Fruit fly (Drosophila melanogaster) whole organism, adult: Measurements from ENCODE around the gene Vlet.
A peak's percentile ranks its signal among the peaks of the same experiment; 100 is the strongest.

Source experiments
- CG11617 ChIP-seq: fragments of 200-800 bp; sonication (Bioruptor generic); optimal IDR thresholded peaks from 2 replicates; lab custom pipeline; 2017; ENCODE audit warnings: mild to moderate bottlenecking, missing biosample characterization, missing genetic modification reagents, missing genetic modification characterization
- CG12768 ChIP-seq: fragments of 200-800 bp; sonication (Bioruptor generic); optimal IDR thresholded peaks from 2 replicates; lab custom pipeline; 2017; ENCODE audit warnings: missing biosample characterization, missing genetic modification characterization, mild to moderate bottlenecking, moderate library complexity, missing genetic modification reagents
- CG14711 ChIP-seq: fragments of 200-800 bp; sonication (Bioruptor generic); optimal IDR thresholded peaks from 2 replicates; lab custom pipeline; 2018; ENCODE audit warnings: missing biosample characterization, mild to moderate bottlenecking, missing genetic modification characterization, moderate library complexity
- CG1620 ChIP-seq: fragments of 200-800 bp; sonication (Bioruptor generic); optimal IDR thresholded peaks from 2 replicates; lab custom pipeline; 2016; ENCODE audit warnings: missing biosample characterization, missing genetic modification characterization
- CG33017 ChIP-seq: fragments of 200-800 bp; sonication (Bioruptor generic); optimal IDR thresholded peaks from 2 replicates; lab custom pipeline; 2018; ENCODE audit warnings: missing biosample characterization, mild to moderate bottlenecking, missing genetic modification characterization, moderate library complexity
- CG5204 ChIP-seq: fragments of 200-800 bp; sonication (Bioruptor generic); optimal IDR thresholded peaks from 2 replicates; lab custom pipeline; 2016; ENCODE audit warnings: missing biosample characterization, missing genetic modification characterization
- CG7045 ChIP-seq: fragments of 200-800 bp; sonication (Bioruptor generic); optimal IDR thresholded peaks from 2 replicates; lab custom pipeline; 2017; ENCODE audit warnings: missing biosample characterization, mild to moderate bottlenecking, missing genetic modification characterization
- CG7101 ChIP-seq: fragments of 200-800 bp; sonication (Bioruptor generic); optimal IDR thresholded peaks from 2 replicates; lab custom pipeline; 2018; ENCODE audit warnings: missing biosample characterization, mild to moderate bottlenecking, missing genetic modification characterization, moderate library complexity
- Clk ChIP-seq: fragments of 200-800 bp; sonication (Bioruptor generic); optimal IDR thresholded peaks from 2 replicates; lab custom pipeline; 2017; ENCODE audit warnings: missing biosample characterization, missing genetic modification characterization
- Crg-1 ChIP-seq: fragments of 200-800 bp; sonication (Bioruptor generic); optimal IDR thresholded peaks from 2 replicates; lab custom pipeline; 2016; ENCODE audit warnings: missing biosample characterization, missing genetic modification characterization
- Hr96 ChIP-seq: fragments of 200-800 bp; sonication (Bioruptor generic); optimal IDR thresholded peaks from 2 replicates; lab custom pipeline; 2016; ENCODE audit warnings: missing biosample characterization, missing genetic modification characterization
- Mnt ChIP-seq: fragments of 200-800 bp; sonication (Bioruptor generic); optimal IDR thresholded peaks from 2 replicates; lab custom pipeline; 2016; ENCODE audit warnings: missing biosample characterization, mild to moderate bottlenecking, missing genetic modification characterization
- bab1 ChIP-seq: fragments of 200-800 bp; sonication (Bioruptor generic); optimal IDR thresholded peaks from 3 replicates; lab custom pipeline; 2019; ENCODE audit warnings: missing biosample characterization, mild to moderate bottlenecking, missing genetic modification characterization, moderate library complexity
- cic ChIP-seq: fragments of 200-800 bp; sonication (Bioruptor generic); optimal IDR thresholded peaks from 2 replicates; lab custom pipeline; 2017; ENCODE audit warnings: missing biosample characterization, mild to moderate bottlenecking, missing genetic modification characterization, moderate library complexity
- cnc ChIP-seq, 2 experiments: fragments of >200 bp; optimal IDR thresholded peaks; 2 replicates each; lab custom pipeline; 2017
- kay ChIP-seq: fragments of 200-800 bp; sonication (Bioruptor generic); peaks from one replicate; lab custom pipeline; 2016; ENCODE audit warnings: missing biosample characterization, missing genetic modification characterization, borderline replicate concordance
- ovo ChIP-seq: fragments of 200-800 bp; sonication (Bioruptor generic); optimal IDR thresholded peaks from 2 replicates; lab custom pipeline; 2016; ENCODE audit warnings: missing biosample characterization, missing genetic modification characterization
- pad ChIP-seq: fragments of 200-800 bp; sonication (Bioruptor generic); optimal IDR thresholded peaks from 3 replicates; lab custom pipeline; 2017; ENCODE audit warnings: missing biosample characterization, missing genetic modification characterization, mild to moderate bottlenecking, moderate library complexity, missing genetic modification reagents
- tj ChIP-seq: fragments of 200-800 bp; sonication (Bioruptor generic); optimal IDR thresholded peaks from 3 replicates; lab custom pipeline; 2017; ENCODE audit warnings: missing biosample characterization, mild to moderate bottlenecking, missing genetic modification characterization, moderate library complexity
- toe ChIP-seq: fragments of 200-800 bp; sonication (Bioruptor generic); optimal IDR thresholded peaks from 2 replicates; lab custom pipeline; 2016; ENCODE audit warnings: missing biosample characterization, missing genetic modification characterization

The Vlet gene

dm6 chrX:11715263-11715659, 36.9 kb upstream of the Vlet start, which contains the start of gene Amun:
Gene Amun (minus strand): TSS chrX:11715565.
- peak; percentile 48 for TF ChIP-seq bab1 (GFP tag; lab: Kevin White, UChicago)
- no peak for TF ChIP-seq Mnt (GFP tag; lab: Kevin White, UChicago)
- TF ChIP-seq tj (GFP tag; lab: Kevin White, UChicago), result peak; percentile 67
- TF ChIP-seq CG5204 (GFP tag; lab: Kevin White, UChicago), result no peak
- no peak for TF ChIP-seq ovo (GFP tag; lab: Kevin White, UChicago)
- peak; percentile 46 for TF ChIP-seq CG14711
- TF ChIP-seq CG33017 (tag; lab: Kevin White, UChicago), result peak; percentile 15
- TF ChIP-seq pad, result no peak
- peak; percentile 72 for TF ChIP-seq CG1620 (GFP tag; lab: Kevin White, UChicago)
- TF ChIP-seq Crg-1 (GFP tag; lab: Kevin White, UChicago), result peak; percentile 69
- peak; percentile 48 for TF ChIP-seq CG7101 (tag; lab: Kevin White, UChicago)
- peak; percentile 39 for TF ChIP-seq Hr96 (GFP tag; lab: Kevin White, UChicago)
- TF ChIP-seq toe (GFP tag; lab: Kevin White, UChicago), result peak; percentile 27

DNA sequence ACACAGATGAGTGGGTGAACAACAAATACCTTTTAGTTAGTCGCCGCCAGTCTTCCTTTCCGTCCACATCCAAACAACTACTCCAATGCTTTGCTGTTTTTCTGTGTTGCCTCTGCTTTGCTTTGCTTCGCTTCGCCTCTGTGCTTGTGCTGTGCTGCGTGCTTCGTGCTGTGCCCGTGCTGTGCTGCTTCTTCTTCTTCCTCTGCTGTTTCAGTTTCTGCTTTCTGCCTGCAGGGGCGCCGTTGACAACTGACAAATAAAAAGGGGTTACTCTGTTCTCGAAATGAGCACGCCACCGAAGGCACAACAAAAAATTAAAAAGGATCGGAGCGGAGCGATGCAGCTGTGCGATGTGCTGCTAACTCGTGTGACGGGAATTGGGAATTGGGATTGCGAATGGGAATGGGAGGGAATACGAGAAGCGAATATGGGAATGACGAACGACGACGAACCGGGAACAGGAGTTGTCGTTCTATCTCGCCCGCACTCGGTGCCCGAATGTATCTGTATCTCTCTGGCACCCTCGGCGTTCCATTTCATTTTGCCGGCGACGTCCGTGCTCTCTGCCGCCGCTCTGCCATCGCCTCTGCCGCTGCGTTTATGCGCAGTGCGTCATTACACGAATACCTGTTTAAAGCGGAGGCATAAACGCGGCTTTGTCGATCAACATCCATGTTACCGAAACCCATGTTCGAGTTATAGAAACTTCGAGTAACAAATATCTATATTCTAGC, 36.3 kb upstream of the Vlet start:
- no peak for TF ChIP-seq cnc (optimal IDR thresholded peaks at IDR 0.05; lab: Kevin White, UChicago)
- TF ChIP-seq tj (GFP tag; lab: Kevin White, UChicago), result peak; percentile 75
- TF ChIP-seq cic (GFP tag; lab: Kevin White, UChicago), result no peak
- TF ChIP-seq CG1620 (GFP tag; lab: Kevin White, UChicago), result peak; percentile 17
- no peak for TF ChIP-seq Clk (GFP tag; lab: Kevin White, UChicago)
- TF ChIP-seq Mnt (GFP tag; lab: Kevin White, UChicago), result peak; percentile 46
- peak; percentile 7 for TF ChIP-seq CG11617 (GFP tag; lab: Kevin White, UChicago)
- TF ChIP-seq CG7101 (tag; lab: Kevin White, UChicago), result peak; percentile 41
- peak; percentile 35 for TF ChIP-seq CG14711
- TF ChIP-seq bab1 (GFP tag; lab: Kevin White, UChicago), result peak; percentile 74

DNA sequence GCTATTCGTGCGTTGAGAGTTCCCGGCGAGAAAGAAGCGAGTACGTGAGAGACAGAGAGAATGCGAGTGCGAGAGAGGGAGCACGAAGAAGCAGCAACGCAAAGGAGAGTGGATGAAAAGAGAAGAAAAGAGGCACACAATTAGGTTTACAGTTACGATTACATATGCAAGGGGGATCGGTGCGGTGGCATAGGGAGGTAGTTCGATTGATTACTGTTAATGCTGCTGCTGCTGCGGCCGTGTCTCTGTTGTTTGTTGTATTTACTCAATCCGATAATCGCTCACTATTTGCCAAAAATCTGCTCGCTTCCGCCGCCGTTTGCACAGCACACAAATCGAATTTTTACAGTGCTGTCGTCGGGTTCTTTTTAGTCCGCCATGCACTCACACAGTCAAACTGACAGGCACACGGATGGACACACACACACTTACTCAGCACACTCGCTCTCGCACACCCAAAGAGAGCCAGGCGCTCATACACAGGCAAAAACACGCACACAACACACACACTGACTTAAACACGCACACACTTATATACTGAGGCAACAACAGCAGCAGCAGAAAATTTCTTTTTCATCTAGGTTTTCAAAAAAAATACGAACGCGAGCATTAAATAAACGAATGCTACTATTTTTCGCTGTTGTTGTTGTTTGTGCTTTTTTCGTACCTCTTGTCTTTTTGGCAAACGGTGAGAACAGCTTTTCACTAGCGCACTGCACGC, 35.6 kb upstream of the Vlet start:
- no peak for TF ChIP-seq CG5204 (GFP tag; lab: Kevin White, UChicago)
- peak; percentile 2 for TF ChIP-seq CG7101 (tag; lab: Kevin White, UChicago)
- no peak for TF ChIP-seq Clk (GFP tag; lab: Kevin White, UChicago)
- TF ChIP-seq kay (GFP tag; lab: Kevin White, UChicago), result no peak
- no peak for TF ChIP-seq toe (GFP tag; lab: Kevin White, UChicago)
- peak; percentile 26 for TF ChIP-seq CG12768 (GFP tag; lab: Kevin White, UChicago)
- no peak for TF ChIP-seq cnc (optimal IDR thresholded peaks at IDR 0.05; lab: Kevin White, UChicago)
- TF ChIP-seq ovo (GFP tag; lab: Kevin White, UChicago), result peak; percentile 95
- no peak for TF ChIP-seq Hr96 (GFP tag; lab: Kevin White, UChicago)
- no peak for TF ChIP-seq CG14711
- no peak for TF ChIP-seq CG1620 (GFP tag; lab: Kevin White, UChicago)
- no peak for TF ChIP-seq bab1 (GFP tag; lab: Kevin White, UChicago)
- TF ChIP-seq CG33017 (tag; lab: Kevin White, UChicago), result peak; percentile 28
- TF ChIP-seq Crg-1 (GFP tag; lab: Kevin White, UChicago), result peak; percentile 45
- peak; percentile 74 for TF ChIP-seq Mnt (GFP tag; lab: Kevin White, UChicago)
- TF ChIP-seq cic (GFP tag; lab: Kevin White, UChicago), result peak; percentile 76
- TF ChIP-seq CG11617 (GFP tag; lab: Kevin White, UChicago), result no peak
- peak; percentile 94 for TF ChIP-seq pad
- peak; percentile 91 for TF ChIP-seq tj (GFP tag; lab: Kevin White, UChicago)
- no peak for TF ChIP-seq CG7045

DNA sequence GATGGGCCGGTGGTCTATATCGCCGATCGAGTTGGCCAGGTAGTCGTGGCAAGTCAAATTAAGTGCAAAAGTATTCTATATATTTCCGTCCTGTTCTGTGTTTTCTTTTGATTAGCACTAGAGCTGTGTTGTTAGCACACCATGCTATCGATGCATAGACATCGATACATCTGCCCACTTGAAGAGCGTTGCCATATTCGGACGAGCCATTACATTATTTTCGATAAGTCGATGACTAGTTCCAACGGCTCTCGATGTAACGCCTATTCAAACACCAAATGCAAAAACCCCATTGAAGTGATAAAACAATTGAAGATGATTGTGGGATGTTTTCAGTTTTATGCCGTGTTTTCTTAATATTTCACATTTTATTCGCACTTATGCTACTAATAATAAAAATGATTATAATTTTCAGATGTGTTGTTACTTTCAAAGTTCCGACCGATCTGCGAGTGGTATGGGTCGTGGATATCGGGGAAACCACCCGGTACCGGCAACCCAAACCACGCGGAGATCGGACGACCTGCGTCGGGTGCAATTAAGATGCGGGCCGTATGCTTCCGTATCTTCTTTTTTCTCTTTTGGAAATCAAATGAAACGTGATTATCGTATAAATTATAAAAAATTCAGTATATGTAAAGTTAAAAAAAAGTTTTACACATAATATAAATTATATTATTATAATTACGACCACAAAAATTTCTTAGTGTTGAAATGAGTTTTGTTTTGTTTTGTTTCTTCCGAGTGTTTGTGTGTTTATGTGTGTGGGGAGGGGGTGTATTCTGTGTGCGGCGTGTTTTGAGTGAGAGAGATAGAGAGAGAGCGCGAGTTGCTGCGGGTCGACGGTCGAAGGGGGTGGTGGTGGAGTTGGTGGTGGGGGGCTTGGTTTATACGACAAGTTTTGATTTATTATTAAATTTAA, 31.7 kb upstream of the Vlet start, which contains the start of gene FucT6:
FucT6 (minus strand) TSS at position 153 of the 922 bp plus-strand sequence.
- TF ChIP-seq CG7101 (tag; lab: Kevin White, UChicago) (peak; percentile 22), CG14711 (peak; percentile 28), pad (no peak), cnc (optimal IDR thresholded peaks at IDR 0.05; lab: Kevin White, UChicago) (no peak), bab1 (GFP tag; lab: Kevin White, UChicago) (peak; percentile 64), CG11617 (GFP tag; lab: Kevin White, UChicago) (no peak), tj (GFP tag; lab: Kevin White, UChicago) (peak; percentile 0), cic (GFP tag; lab: Kevin White, UChicago) (peak; percentile 3), Mnt (GFP tag; lab: Kevin White, UChicago) (peak; percentile 32), Crg-1 (GFP tag; lab: Kevin White, UChicago) (no peak)
